Fruit fly (Drosophila melanogaster) whole organism, embryonic: ENCODE data around the gene CG13893.
A peak's percentile ranks its signal among the peaks of the same experiment; 100 is the strongest.

Experiments
- Asciz ChIP-seq: fragments of 200-800 bp; sonication (Bioruptor generic); optimal IDR thresholded peaks from 2 replicates; lab custom pipeline; 2017; ENCODE audit warnings: missing biosample characterization, mild to moderate bottlenecking, missing genetic modification characterization, missing genetic modification reagents
- Blimp-1 ChIP-seq: fragments of 200-800 bp; sonication (Bioruptor generic); optimal IDR thresholded peaks from 3 replicates; lab custom pipeline; 2018; ENCODE audit warnings: missing biosample characterization, missing genetic modification characterization, mild to moderate bottlenecking, moderate library complexity, missing genetic modification reagents
- CG11093 ChIP-seq: fragments of 200-800 bp; sonication (Bioruptor generic); IDR thresholded peaks from 3 replicates; pipeline ENCODE4 v1.3.6; 2022; ENCODE audit warnings: missing biosample characterization, missing genetic modification characterization
- CG12071 ChIP-seq: fragments of 200-800 bp; sonication (Bioruptor generic); optimal IDR thresholded peaks from 3 replicates; lab custom pipeline; 2018; ENCODE audit warnings: missing biosample characterization, mild to moderate bottlenecking, missing genetic modification characterization
- CG12299 ChIP-seq: fragments of 200-800 bp; sonication (Bioruptor generic); optimal IDR thresholded peaks from 2 replicates; lab custom pipeline; 2018; ENCODE audit warnings: missing biosample characterization, mild to moderate bottlenecking, missing genetic modification characterization
- CG15601 ChIP-seq: fragments of 200-800 bp; sonication (Bioruptor generic); optimal IDR thresholded peaks from 3 replicates; lab custom pipeline; 2019; ENCODE audit warnings: missing biosample characterization, mild to moderate bottlenecking, missing genetic modification characterization, moderate library complexity
- CG1792 ChIP-seq: fragments of 200-800 bp; sonication (Bioruptor generic); optimal IDR thresholded peaks from 2 replicates; lab custom pipeline; 2016; ENCODE audit warnings: missing biosample characterization, missing genetic modification characterization
- CG1832 ChIP-seq: fragments of 200-800 bp; sonication (Bioruptor generic); optimal IDR thresholded peaks from 2 replicates; lab custom pipeline; 2017; ENCODE audit warnings: missing biosample characterization, mild to moderate bottlenecking, missing genetic modification characterization, inconsistent platforms
- CG2116 ChIP-seq: fragments of 200-800 bp; sonication (Bioruptor generic); optimal IDR thresholded peaks from 3 replicates; lab custom pipeline; 2018; ENCODE audit warnings: missing biosample characterization, mild to moderate bottlenecking, missing genetic modification characterization
- CG2120 ChIP-seq: fragments of 200-800 bp; sonication (Bioruptor generic); optimal IDR thresholded peaks from 3 replicates; lab custom pipeline; 2016; ENCODE audit warnings: missing biosample characterization, missing genetic modification characterization
- CG2202 ChIP-seq: fragments of 200-800 bp; sonication (Bioruptor generic); optimal IDR thresholded peaks from 2 replicates; lab custom pipeline; 2018; ENCODE audit warnings: missing biosample characterization, mild to moderate bottlenecking, missing genetic modification characterization
- CG32767 ChIP-seq: fragments of 200-800 bp; sonication (Bioruptor generic); IDR thresholded peaks from 2 replicates; pipeline ENCODE4 v1.3.6; 2022; ENCODE audit warnings: missing biosample characterization, missing genetic modification characterization
- CG3726 ChIP-seq: fragments of 200-800 bp; sonication (Bioruptor generic); IDR thresholded peaks from 3 replicates; pipeline ENCODE4, ENCODE4 v1.3.6; 2022; ENCODE audit warnings: missing biosample characterization, missing genetic modification characterization
- CG4404 ChIP-seq: fragments of 200-800 bp; sonication (Bioruptor generic); IDR thresholded peaks from 2 replicates; pipeline ENCODE4 v1.3.6; 2022; ENCODE audit warnings: missing biosample characterization, missing genetic modification characterization
- CG4820 ChIP-seq: fragments of 200-800 bp; sonication (Bioruptor generic); optimal IDR thresholded peaks from 3 replicates; lab custom pipeline; 2016; ENCODE audit warnings: missing biosample characterization, missing genetic modification characterization
- CG4854 ChIP-seq: fragments of 200-800 bp; sonication (Bioruptor generic); optimal IDR thresholded peaks from 2 replicates; lab custom pipeline; 2016; ENCODE audit warnings: missing biosample characterization, missing genetic modification characterization, inconsistent platforms
- CG7556 ChIP-seq: fragments of 200-800 bp; sonication (Bioruptor generic); optimal IDR thresholded peaks from 2 replicates; lab custom pipeline; 2017; ENCODE audit warnings: missing biosample characterization, mild to moderate bottlenecking, missing genetic modification characterization
- CHES-1-like ChIP-seq: fragments of 200-800 bp; sonication (Bioruptor generic); optimal IDR thresholded peaks from 2 replicates; lab custom pipeline; 2016; ENCODE audit warnings: missing biosample characterization, missing genetic modification characterization
- CkIIα-i1 ChIP-seq: fragments of 200-800 bp; sonication (Bioruptor generic); IDR thresholded peaks from 2 replicates; pipeline ENCODE4 v1.3.6; 2022; ENCODE audit warnings: missing biosample characterization, missing genetic modification characterization
- CrebB ChIP-seq: fragments of 200-800 bp; sonication (Bioruptor generic); optimal IDR thresholded peaks from 3 replicates; lab custom pipeline; 2018; ENCODE audit warnings: missing biosample characterization, mild to moderate bottlenecking, missing genetic modification characterization
- D19B ChIP-seq: fragments of 200-800 bp; sonication (Bioruptor generic); optimal IDR thresholded peaks from 2 replicates; lab custom pipeline; 2017; ENCODE audit warnings: missing biosample characterization, mild to moderate bottlenecking, missing genetic modification characterization
- Dip2 ChIP-seq: fragments of 200-800 bp; sonication (Bioruptor generic); IDR thresholded peaks from 2 replicates; pipeline ENCODE4 v1.3.6; 2022; ENCODE audit warnings: missing biosample characterization, missing genetic modification characterization
- Ets65A ChIP-seq: fragments of 200-800 bp; sonication (Bioruptor generic); peaks from one replicate; lab custom pipeline; 2016; ENCODE audit warnings: missing biosample characterization, missing genetic modification characterization
- H2.0 ChIP-seq: fragments of 200-800 bp; sonication (Bioruptor generic); IDR thresholded peaks from 2 replicates; pipeline ENCODE4 v1.3.6; 2022; ENCODE audit warnings: missing biosample characterization, missing genetic modification characterization
- HmgD ChIP-seq: fragments of 200-800 bp; sonication (Bioruptor generic); optimal IDR thresholded peaks from 3 replicates; lab custom pipeline; 2016; ENCODE audit warnings: missing biosample characterization, missing genetic modification characterization
- Hr39 ChIP-seq: fragments of >200 bp; optimal IDR thresholded peaks from 2 replicates; lab custom pipeline; 2017
- Hr78 ChIP-seq, 2 experiments: fragments of 200-800 bp in 1 of 2; fragments of >200 bp in 1 of 2; sonication (Bioruptor generic) in 1 of 2; optimal IDR thresholded peaks; 2 replicates each; lab custom pipeline; 2017 to 2019; ENCODE audit warnings: missing biosample characterization in 2 of 2, missing genetic modification characterization in 2 of 2, mild to moderate bottlenecking in 1 of 2, moderate library complexity in 1 of 2
- Lhr ChIP-seq: fragments of 200-800 bp; sonication (Bioruptor generic); optimal IDR thresholded peaks from 3 replicates; lab custom pipeline; 2017; ENCODE audit warnings: mild to moderate bottlenecking, missing biosample characterization, missing genetic modification reagents, missing genetic modification characterization
- Max ChIP-seq: fragments of 200-800 bp; sonication (Bioruptor generic); optimal IDR thresholded peaks from 2 replicates; lab custom pipeline; 2016; ENCODE audit warnings: missing biosample characterization, mild to moderate bottlenecking, missing genetic modification characterization
- PHDP ChIP-seq: fragments of 200-800 bp; sonication (Bioruptor generic); optimal IDR thresholded peaks from 3 replicates; lab custom pipeline; 2018; ENCODE audit warnings: missing biosample characterization, mild to moderate bottlenecking, missing genetic modification characterization, moderate library complexity
- Vsx1 ChIP-seq: fragments of 200-800 bp; sonication (Bioruptor generic); optimal IDR thresholded peaks from 2 replicates; lab custom pipeline; 2017; ENCODE audit warnings: missing biosample characterization, mild to moderate bottlenecking, missing genetic modification characterization, missing genetic modification reagents
- ab ChIP-seq: fragments of 200-800 bp; sonication (Bioruptor generic); optimal IDR thresholded peaks from 2 replicates; lab custom pipeline; 2016; ENCODE audit warnings: missing biosample characterization, missing genetic modification characterization
- ash1 ChIP-seq: fragments of 200-800 bp; sonication (Bioruptor generic); optimal IDR thresholded peaks from 2 replicates; lab custom pipeline; 2018; ENCODE audit warnings: missing biosample characterization, mild to moderate bottlenecking, missing genetic modification characterization
- ato ChIP-seq: fragments of 200-800 bp; sonication (Bioruptor generic); IDR thresholded peaks from 2 replicates; pipeline ENCODE4 v1.3.6; 2022; ENCODE audit warnings: missing biosample characterization, missing genetic modification characterization; ENCODE audit not compliant: partially characterized antibody
- crc ChIP-seq: fragments of 200-800 bp; sonication (Bioruptor generic); optimal IDR thresholded peaks from 2 replicates; lab custom pipeline; 2016; ENCODE audit warnings: missing biosample characterization, missing genetic modification characterization
- crp ChIP-seq, 2 experiments: fragments of 200-800 bp; sonication (Bioruptor generic); optimal IDR thresholded peaks; 2 replicates in 1 of 2; 3 replicates in 1 of 2; lab custom pipeline; 2017; ENCODE audit warnings: missing biosample characterization in 2 of 2, missing genetic modification characterization in 2 of 2, mild to moderate bottlenecking in 1 of 2, moderate library complexity in 1 of 2
- ewg ChIP-seq: fragments of 200-800 bp; sonication (Bioruptor generic); optimal IDR thresholded peaks from 3 replicates; lab custom pipeline; 2017; ENCODE audit warnings: mild to moderate bottlenecking, missing biosample characterization, missing genetic modification reagents, missing genetic modification characterization
- gcm2 ChIP-seq: fragments of 200-800 bp; sonication (Bioruptor generic); optimal IDR thresholded peaks from 2 replicates; lab custom pipeline; 2016; ENCODE audit warnings: missing biosample characterization, missing genetic modification characterization
- grau ChIP-seq: fragments of 200-800 bp; optimal IDR thresholded peaks from 3 replicates; lab custom pipeline; 2019; ENCODE audit warnings: missing biosample characterization, mild to moderate bottlenecking, missing genetic modification characterization, moderate library complexity
- h ChIP-seq: fragments of >200 bp; optimal IDR thresholded peaks from 2 replicates; lab custom pipeline; 2017
- hb ChIP-seq: fragments of 200-800 bp; sonication (Bioruptor generic); IDR thresholded peaks from 3 replicates; pipeline ENCODE4 v1.3.6; 2022; ENCODE audit warnings: missing biosample characterization, missing genetic modification characterization; ENCODE audit not compliant: partially characterized antibody
- ind ChIP-seq: fragments of 200-800 bp; sonication (Bioruptor generic); optimal IDR thresholded peaks from 3 replicates; lab custom pipeline; 2016; ENCODE audit warnings: missing biosample characterization, missing genetic modification characterization
- kni ChIP-seq: fragments of 200-800 bp; sonication (Bioruptor generic); optimal IDR thresholded peaks from 3 replicates; lab custom pipeline; 2017; ENCODE audit warnings: mild to moderate bottlenecking, missing biosample characterization, missing genetic modification reagents, missing genetic modification characterization
- lbe ChIP-seq: fragments of 200-800 bp; sonication (Bioruptor generic); optimal IDR thresholded peaks from 2 replicates; lab custom pipeline; 2016; ENCODE audit warnings: missing biosample characterization, mild to moderate bottlenecking, missing genetic modification characterization
- peb ChIP-seq: fragments of 200-800 bp; sonication (Bioruptor generic); IDR thresholded peaks from 2 replicates; pipeline ENCODE4 v1.3.6; 2022; ENCODE audit warnings: missing biosample characterization, missing genetic modification characterization
- pum ChIP-seq: fragments of 200-800 bp; sonication (Bioruptor generic); optimal IDR thresholded peaks from 2 replicates; lab custom pipeline; 2016; ENCODE audit warnings: missing biosample characterization, missing genetic modification characterization
- run ChIP-seq: fragments of 200-800 bp; sonication (Bioruptor generic); optimal IDR thresholded peaks from 3 replicates; lab custom pipeline; 2018; ENCODE audit warnings: missing biosample characterization, mild to moderate bottlenecking, missing genetic modification characterization
- seq ChIP-seq: fragments of 200-800 bp; sonication (Bioruptor generic); IDR thresholded peaks from 2 replicates; pipeline ENCODE4 v1.3.6; 2022; ENCODE audit warnings: missing biosample characterization, missing genetic modification characterization
- tap ChIP-seq: fragments of 200-800 bp; optimal IDR thresholded peaks from 3 replicates; lab custom pipeline; 2019; ENCODE audit warnings: missing biosample characterization, mild to moderate bottlenecking, missing genetic modification characterization, moderate library complexity
- trem ChIP-seq: fragments of 200-800 bp; optimal IDR thresholded peaks from 3 replicates; lab custom pipeline; 2019; ENCODE audit warnings: missing biosample characterization, mild to moderate bottlenecking, missing genetic modification characterization, moderate library complexity
- ttk ChIP-seq: fragments of 200-800 bp; sonication (Bioruptor generic); IDR thresholded peaks from 2 replicates; pipeline ENCODE4 v2.1.2; 2022; ENCODE audit warnings: missing biosample characterization, missing genetic modification characterization
- zen2 ChIP-seq: fragments of 200-800 bp; sonication (Bioruptor generic); IDR thresholded peaks from 3 replicates; pipeline ENCODE4 v1.3.6; 2022; ENCODE audit warnings: missing biosample characterization, missing genetic modification characterization; ENCODE audit not compliant: partially characterized antibody

CG13893 gene

dm6 chr3L:635016-635363 is 31.2 kb upstream of the CG13893 start (continued):
- TF ChIP-seq gcm2 (GFP tag; lab: Kevin White, UChicago) (no peak), CG2116 (GFP tag; lab: Kevin White, UChicago) (no peak), pum (GFP tag; lab: Kevin White, UChicago) (no peak), Lhr (no peak), D19B (GFP tag; lab: Kevin White, UChicago) (no peak), Hr39 (lab: Kevin White, UChicago) (no peak), Ets65A (GFP tag; lab: Kevin White, UChicago) (no peak), Vsx1 (GFP tag; lab: Kevin White, UChicago) (no peak), lbe (GFP tag; lab: Kevin White, UChicago) (no peak), run (tag; lab: Kevin White, UChicago) (no peak), h (lab: Kevin White, UChicago) (no peak), HmgD (GFP tag; lab: Kevin White, UChicago) (no peak), CG15601 (tag; lab: Kevin White, UChicago) (no peak), CG32767 (no peak; the same call in 1 of the 2 replicates), CG2120 (GFP tag; lab: Kevin White, UChicago) (no peak), Max (GFP tag; lab: Kevin White, UChicago) (no peak), CG1832 (GFP tag; lab: Kevin White, UChicago) (peak; percentile 54), crc (GFP tag; lab: Kevin White, UChicago) (no peak), CG11093 (GFP tag; lab: Robert Waterston, UW) (no peak), CG3726 (no peak), CkIIα-i1 (no peak), hb (no peak), CG7556 (GFP tag; lab: Kevin White, UChicago) (peak; percentile 32), CHES-1-like (GFP tag; lab: Kevin White, UChicago) (no peak), crp (GFP tag; optimal IDR thresholded peaks at IDR 0.05; lab: Kevin White, UChicago) (no peak), tap (tag; lab: Kevin White, UChicago) (no peak), ttk (GFP tag; lab: Robert Waterston, UW) (no peak), CG4820 (GFP tag; lab: Kevin White, UChicago) (no peak), CG12071 (GFP tag; lab: Kevin White, UChicago) (no peak), Hr78 (GFP tag; optimal IDR thresholded peaks at IDR 0.05; lab: Kevin White, UChicago) (peak in 1 of 2 experiments; percentile 96), ind (GFP tag; lab: Kevin White, UChicago) (no peak), ewg (GFP tag; lab: Kevin White, UChicago) (no peak), seq (GFP tag; lab: Robert Waterston, UW) (no peak), CrebB (tag; lab: Kevin White, UChicago) (no peak), peb (no peak), CG4404 (no peak), Dip2 (GFP tag; lab: Robert Waterston, UW) (0 out of 2 replicates have a peak, but pooled peaks have one; percentile 2), zen2 (GFP tag; lab: Robert Waterston, UW) (no peak), grau (tag; lab: Kevin White, UChicago) (no peak), Blimp-1 (peak; percentile 85), CG1792 (GFP tag; lab: Kevin White, UChicago) (no peak), PHDP (tag; lab: Kevin White, UChicago) (no peak), CG12299 (no peak), ato (GFP tag; lab: Robert Waterston, UW) (no peak), Asciz (no peak), ab (GFP tag; lab: Kevin White, UChicago) (no peak), kni (GFP tag; lab: Kevin White, UChicago) (peak; percentile 67), H2.0 (GFP tag; lab: Robert Waterston, UW) (no peak), CG2202 (no peak), CG4854 (GFP tag; lab: Kevin White, UChicago) (no peak), trem (tag; lab: Kevin White, UChicago) (no peak), ash1 (GFP tag; lab: Kevin White, UChicago) (no peak)
